Fruit fly (Drosophila melanogaster): Measurements from ENCODE around the gene CG1958.
A peak's percentile ranks its signal among the peaks of the same experiment; 100 is the strongest.

The CG1958 gene

dm6 chrX:7277038-7277437 is 10.3 kb downstream of the CG1958 start (continued):
- peak; percentile 4 for TF ChIP-seq CG7745 (tag; optimal IDR thresholded peaks at IDR 0.05)
- TF ChIP-seq CG14710 (tag; optimal IDR thresholded peaks at IDR 0.05), result peak; percentile 85
- no peak for TF ChIP-seq Oaz (GFP tag; IDR thresholded peaks at IDR 0.05)
- peak; percentile 28 for TF ChIP-seq CG2116 (GFP tag; optimal IDR thresholded peaks at IDR 0.05)
- peak; percentile 2 for TF ChIP-seq repo (GFP tag; optimal IDR thresholded peaks at IDR 0.05)
- peak; percentile 35 for TF ChIP-seq slou (GFP tag; optimal IDR thresholded peaks at IDR 0.05)
- TF ChIP-seq CG10654 (GFP tag; optimal IDR thresholded peaks at IDR 0.05), result peak; percentile 38
- no peak for TF ChIP-seq CG3163 (GFP tag; optimal IDR thresholded peaks at IDR 0.05)
- no peak for TF ChIP-seq CG34224 (GFP tag; IDR thresholded peaks at IDR 0.05; ENCODE audit: partially characterized antibody)
- no peak for TF ChIP-seq NFAT (GFP tag; IDR thresholded peaks at IDR 0.05)
- TF ChIP-seq CG11696 (GFP tag; IDR thresholded peaks at IDR 0.05), result no peak
- no peak for TF ChIP-seq E2f2 (GFP tag; IDR thresholded peaks at IDR 0.05)
- no peak for TF ChIP-seq CG9215 (GFP tag; IDR thresholded peaks at IDR 0.05)
- TF ChIP-seq sisA (GFP tag; IDR thresholded peaks at IDR 0.05), result peak; percentile 39; the same call in 1 of the 2 replicates
- TF ChIP-seq CG17361 (GFP tag; IDR thresholded peaks at IDR 0.05), result peak; percentile 73
- TF ChIP-seq salm (tag; optimal IDR thresholded peaks at IDR 0.05), result no peak
- no peak for TF ChIP-seq pan (optimal IDR thresholded peaks at IDR 0.05)
- TF ChIP-seq pan (GFP tag; optimal IDR thresholded peaks at IDR 0.05 in 1 of 2, IDR thresholded peaks at IDR 0.05 in 1 of 2), result peak in 1 of 2 experiments; percentile 26
- peak; percentile 74 for TF ChIP-seq CG10959 (GFP tag; IDR thresholded peaks at IDR 0.05)
- TF ChIP-seq CG4617 (GFP tag; optimal IDR thresholded peaks at IDR 0.05; ENCODE audit: borderline replicate concordance), result no peak
- no peak for TF ChIP-seq CG34376 (GFP tag; optimal IDR thresholded peaks at IDR 0.05)
- TF ChIP-seq trem (tag; optimal IDR thresholded peaks at IDR 0.05), result peak; percentile 57
- TF ChIP-seq E2f1 (GFP tag; IDR thresholded peaks at IDR 0.05), result no peak
- TF ChIP-seq CG30431 (GFP tag; optimal IDR thresholded peaks at IDR 0.05), result peak; percentile 53
- TF ChIP-seq otp (GFP tag; IDR thresholded peaks at IDR 0.05), result peak; percentile 48; the same call in 1 of the 3 replicates
- TF ChIP-seq gem (tag; optimal IDR thresholded peaks at IDR 0.05), result peak; percentile 83
- TF ChIP-seq Asciz (GFP tag; optimal IDR thresholded peaks at IDR 0.05), result peak; percentile 42
- TF ChIP-seq ac (GFP tag; optimal IDR thresholded peaks at IDR 0.05), result peak; percentile 85
- TF ChIP-seq Camta (GFP tag; optimal IDR thresholded peaks at IDR 0.05), result peak; percentile 51
- TF ChIP-seq Bgb (GFP tag; IDR thresholded peaks at IDR 0.05; ENCODE audit: partially characterized antibody), result no peak
- no peak for TF ChIP-seq pros (GFP tag; optimal IDR thresholded peaks at IDR 0.05)
- TF ChIP-seq CG33557 (GFP tag; optimal IDR thresholded peaks at IDR 0.05), result peak; percentile 80
- no peak for TF ChIP-seq insv (GFP tag; optimal IDR thresholded peaks at IDR 0.05)
- TF ChIP-seq pb (GFP tag; optimal IDR thresholded peaks at IDR 0.05), result no peak
- TF ChIP-seq Awh (GFP tag; IDR thresholded peaks at IDR 0.05), result 0 out of 2 replicates have a peak, but pooled peaks have one; percentile 28
- 0 out of 3 replicates have a peak, but pooled peaks have one; percentile 24 for TF ChIP-seq CG7357 (GFP tag; IDR thresholded peaks at IDR 0.05)
- TF ChIP-seq CG6683 (GFP tag; optimal IDR thresholded peaks at IDR 0.05), result peak; percentile 1
- peak; percentile 55 for TF ChIP-seq CG6254 (GFP tag; optimal IDR thresholded peaks at IDR 0.05)
- TF ChIP-seq Max (GFP tag; optimal IDR thresholded peaks at IDR 0.05), result peak; percentile 36
- peak; percentile 13 for TF ChIP-seq dm (GFP tag; optimal IDR thresholded peaks at IDR 0.05)
- TF ChIP-seq CG2120 (GFP tag; optimal IDR thresholded peaks at IDR 0.05), result peak; percentile 45
- TF ChIP-seq CG8765 (GFP tag; IDR thresholded peaks at IDR 0.05), result peak; percentile 23; the same call in 1 of the 2 replicates
- peak; percentile 22; the same call in 1 of the 2 replicates for TF ChIP-seq CG10366 (GFP tag; IDR thresholded peaks at IDR 0.05)
- no peak for TF ChIP-seq eve (GFP tag; optimal IDR thresholded peaks at IDR 0.05)
- TF ChIP-seq CG8359 (GFP tag; optimal IDR thresholded peaks at IDR 0.05; ENCODE audit: borderline replicate concordance), result peak; percentile 59
- peak; percentile 16; the same call in 1 of the 2 replicates for TF ChIP-seq seq (GFP tag; IDR thresholded peaks at IDR 0.05)
- TF ChIP-seq Taf1 (GFP tag; IDR thresholded peaks at IDR 0.05), result no peak
- no peak for TF ChIP-seq MBD-R2 (GFP tag; IDR thresholded peaks at IDR 0.05)
- TF ChIP-seq schlank (tag; optimal IDR thresholded peaks at IDR 0.05), result no peak
- no peak for TF ChIP-seq CrebB (tag; optimal IDR thresholded peaks at IDR 0.05)
- 0 out of 2 replicates have a peak, but pooled peaks have one; percentile 44 for TF ChIP-seq dan (GFP tag; IDR thresholded peaks at IDR 0.05)

Measured in whole organism, embryonic.